Worm (Caenorhabditis elegans) whole organism, early embryonic: Measurements from ENCODE around the gene F37C12.21.

ENCODE experiments used
- B0310.2 ChIP-seq: sonication (generic microtip); optimal IDR thresholded peaks from 2 replicates; lab custom pipeline; 2016; ENCODE audit warnings: mild to moderate bottlenecking, missing genetic modification characterization, missing compliant biosample characterization
- F13C5.2 ChIP-seq: sonication (generic microtip); optimal IDR thresholded peaks from 2 replicates; lab custom pipeline; 2017; ENCODE audit warnings: mild to moderate bottlenecking, missing genetic modification characterization, inconsistent platforms, missing compliant biosample characterization
- aly-1 ChIP-seq: sonication (generic microtip); optimal IDR thresholded peaks from 2 replicates; lab custom pipeline; 2016; ENCODE audit warnings: missing genetic modification characterization, missing compliant biosample characterization
- ama-1 ChIP-seq: fragments of 150-350 bp; optimal IDR thresholded peaks from 2 replicates; lab custom pipeline; 2014
- ceh-13 ChIP-seq: fragments of 200-800 bp; sonication (Bioruptor generic); optimal IDR thresholded peaks from 2 replicates; lab custom pipeline; 2018; ENCODE audit warnings: mild to moderate bottlenecking, missing genetic modification characterization, missing compliant biosample characterization
- ceh-36 ChIP-seq: sonication (generic microtip); optimal IDR thresholded peaks from 2 replicates; lab custom pipeline; 2016; ENCODE audit warnings: missing genetic modification characterization, inconsistent platforms, missing compliant biosample characterization
- ets-7 ChIP-seq: sonication (generic microtip); optimal IDR thresholded peaks from 2 replicates; lab custom pipeline; 2016; ENCODE audit warnings: missing genotype, missing genetic modification characterization, missing compliant biosample characterization
- flt-1 ChIP-seq: fragments of 200-800 bp; sonication (Bioruptor generic); IDR thresholded peaks from 2 replicates; pipeline ENCODE4 v1.3.6; 2022; ENCODE audit warnings: missing genetic modification characterization, missing compliant biosample characterization
- hmbx-1 ChIP-seq: sonication (generic microtip); optimal IDR thresholded peaks from 2 replicates; lab custom pipeline; 2016; ENCODE audit warnings: mild to moderate bottlenecking, missing genetic modification characterization, missing compliant biosample characterization
- hmg-4 ChIP-seq: fragments of 200-800 bp; sonication (Bioruptor generic); optimal IDR thresholded peaks from 2 replicates; lab custom pipeline; 2018; ENCODE audit warnings: mild to moderate bottlenecking, missing genetic modification characterization, missing compliant biosample characterization
- hnd-1 ChIP-seq: sonication (generic microtip); optimal IDR thresholded peaks from 2 replicates; lab custom pipeline; 2016; ENCODE audit warnings: missing genetic modification characterization, missing compliant biosample characterization
- pes-1 ChIP-seq: fragments of 200-800 bp; sonication (Bioruptor generic); IDR thresholded peaks from 2 replicates; pipeline ENCODE4 v1.3.6; 2022; ENCODE audit warnings: missing genetic modification reagents, missing genetic modification characterization, missing compliant biosample characterization
- scrt-1 ChIP-seq: fragments of 200-800 bp; sonication (Bioruptor generic); IDR thresholded peaks from 2 replicates; pipeline ENCODE4 v1.3.6; 2022; ENCODE audit warnings: missing genetic modification characterization, missing compliant biosample characterization
- sea-1 ChIP-seq: fragments of 200-800 bp; sonication (Bioruptor generic); conservative IDR thresholded peaks from 2 replicates; pipeline ENCODE4 v1.3.6; 2022; ENCODE audit warnings: missing genetic modification characterization, missing compliant biosample characterization
- tbx-11 ChIP-seq: fragments of 200-800 bp; sonication (Bioruptor generic); IDR thresholded peaks from 2 replicates; pipeline ENCODE4 v1.3.6; 2022; ENCODE audit warnings: missing genetic modification characterization, missing compliant biosample characterization
- tbx-37 ChIP-seq: fragments of 200-800 bp; sonication (Bioruptor generic); conservative IDR thresholded peaks from 2 replicates; pipeline ENCODE4 v1.3.6; 2022; ENCODE audit warnings: missing genetic modification reagents, missing genetic modification characterization, missing compliant biosample characterization
- tra-4 ChIP-seq: sonication (generic microtip); optimal IDR thresholded peaks from 2 replicates; lab custom pipeline; 2017; ENCODE audit warnings: missing genetic modification characterization, missing compliant biosample characterization

F37C12.21 gene

DNA sequence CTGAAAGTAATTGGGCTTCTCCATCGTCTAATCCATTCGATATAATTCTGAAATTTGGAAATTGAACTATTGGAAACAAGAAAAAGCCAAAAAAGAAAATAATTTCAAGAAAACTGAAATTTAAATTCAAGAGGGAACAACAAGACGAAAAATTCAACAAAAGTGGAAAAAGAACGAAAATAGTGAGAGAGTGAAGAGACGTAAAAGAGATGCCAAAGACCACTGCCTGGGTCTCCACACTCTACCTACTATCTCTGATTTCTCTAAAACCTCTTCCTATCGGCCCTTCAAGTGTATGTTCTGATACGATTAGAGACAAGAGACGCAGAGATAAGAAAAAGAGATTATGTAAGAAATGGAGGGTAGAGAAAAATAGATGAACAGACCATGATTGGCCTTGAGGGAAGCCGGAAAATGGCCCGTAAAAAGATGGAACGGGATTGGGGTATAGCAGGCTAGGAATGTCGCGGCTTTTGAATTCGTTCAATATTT lies 34.4 kb upstream of the F37C12.21 start, which contains the start of gene ogt-1:
Gene ogt-1, minus strand, starts transcription at position 51 of the 492 bp plus-strand sequence.
- peak; percentile 25 for TF ChIP-seq hmg-4 (GFP tag; lab: Kevin White, UChicago)
- TF ChIP-seq F13C5.2 (tag; lab: Kevin White, UChicago), result peak; percentile 32
- no peak for TF ChIP-seq B0310.2 (tag; lab: Kevin White, UChicago)

DNA sequence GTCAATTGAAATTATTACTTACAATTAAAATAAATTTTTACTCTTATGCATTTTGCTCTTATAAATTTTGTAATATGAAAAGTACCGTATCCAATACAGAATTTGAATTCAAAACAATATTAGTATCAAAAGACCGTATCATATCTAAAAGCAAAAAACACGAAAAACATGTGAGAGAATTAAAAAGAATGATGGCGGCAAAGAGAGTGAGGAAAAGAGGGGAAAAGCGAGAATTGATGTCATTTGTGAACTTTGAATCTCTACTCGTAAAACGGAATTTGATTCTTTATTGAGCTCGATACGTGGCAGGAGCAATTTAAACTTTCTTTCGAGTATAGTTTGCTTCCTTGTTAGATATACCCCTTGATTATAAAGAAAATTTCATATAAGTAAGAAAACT lies 33.6 kb upstream of the F37C12.21 start:
- TF ChIP-seq scrt-1 (no peak), aly-1 (tag; lab: Kevin White, UChicago) (no peak), tbx-11 (GFP tag; lab: Robert Waterston, UW) (no peak), hmg-4 (GFP tag; lab: Kevin White, UChicago) (no peak)

DNA sequence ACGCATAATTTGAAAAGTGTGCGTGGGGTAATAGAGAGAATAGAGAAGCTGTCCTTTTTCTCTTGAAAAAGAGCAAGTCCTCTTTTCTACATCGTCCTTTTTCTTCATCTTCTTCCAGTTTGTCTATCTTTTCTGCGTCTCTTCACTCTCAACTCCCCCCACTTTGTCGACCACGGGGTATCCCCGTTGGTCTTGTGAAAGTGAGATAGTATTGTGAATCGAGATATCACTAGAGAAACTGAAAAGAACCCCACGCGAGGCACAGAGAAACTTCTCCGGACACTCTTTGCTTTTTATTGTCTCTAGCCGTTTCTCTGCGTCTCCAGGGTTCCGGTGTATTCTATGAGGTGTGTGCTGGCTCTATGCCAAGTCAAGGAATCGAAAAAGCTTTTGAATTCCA lies 32.5 kb upstream of the F37C12.21 start:
- TF ChIP-seq ceh-13 (no peak), ama-1 (lab: Kevin White, UChicago) (no peak), sea-1 (GFP tag; lab: Robert Waterston, UW) (0 out of 2 replicates have a peak, but pooled peaks have one; percentile 28), tbx-37 (GFP tag; lab: Robert Waterston, UW) (no peak), hnd-1 (tag; lab: Kevin White, UChicago) (no peak), flt-1 (peak; percentile 3; the same call in 1 of the 2 replicates), aly-1 (tag; lab: Kevin White, UChicago) (no peak), F13C5.2 (tag; lab: Kevin White, UChicago) (peak; percentile 70), hmg-4 (GFP tag; lab: Kevin White, UChicago) (peak; percentile 2), tbx-11 (GFP tag; lab: Robert Waterston, UW) (no peak), tra-4 (tag; lab: Kevin White, UChicago) (no peak)

ce11 chrIII:7158709-7159108 lies 29.4 kb upstream of the F37C12.21 start, which contains the start of gene nuo-4:
TSS of gene nuo-4 (minus strand) at chrIII:7158809.
- TF ChIP-seq scrt-1, result no peak
- no peak for TF ChIP-seq ama-1 (lab: Kevin White, UChicago)
- no peak for TF ChIP-seq hmg-4 (GFP tag; lab: Kevin White, UChicago)
- TF ChIP-seq sea-1 (GFP tag; lab: Robert Waterston, UW), result no peak
- TF ChIP-seq flt-1, result no peak
- TF ChIP-seq tbx-37 (GFP tag; lab: Robert Waterston, UW), result no peak
- TF ChIP-seq pes-1 (GFP tag; lab: Robert Waterston, UW), result no peak
- TF ChIP-seq hmbx-1, result no peak
- no peak for TF ChIP-seq aly-1 (tag; lab: Kevin White, UChicago)
- TF ChIP-seq B0310.2 (tag; lab: Kevin White, UChicago), result no peak
- TF ChIP-seq ceh-36, result no peak
- TF ChIP-seq F13C5.2 (tag; lab: Kevin White, UChicago), result no peak
- TF ChIP-seq ets-7 (tag; lab: Kevin White, UChicago), result no peak
- no peak for TF ChIP-seq tra-4 (tag; lab: Kevin White, UChicago)
- no peak for TF ChIP-seq hnd-1 (tag; lab: Kevin White, UChicago)
- no peak for TF ChIP-seq tbx-11 (GFP tag; lab: Robert Waterston, UW)
- TF ChIP-seq ceh-13, result no peak

ce11 chrIII:7159246-7159645 lies 28.9 kb upstream of the F37C12.21 start:
- TF ChIP-seq tra-4 (tag; lab: Kevin White, UChicago) (no peak), sea-1 (GFP tag; lab: Robert Waterston, UW) (no peak), F13C5.2 (tag; lab: Kevin White, UChicago) (no peak), pes-1 (GFP tag; lab: Robert Waterston, UW) (no peak), ama-1 (lab: Kevin White, UChicago) (no peak), scrt-1 (no peak), hmbx-1 (no peak), hmg-4 (GFP tag; lab: Kevin White, UChicago) (no peak), ceh-13 (no peak), ceh-36 (no peak), ets-7 (tag; lab: Kevin White, UChicago) (no peak), tbx-37 (GFP tag; lab: Robert Waterston, UW) (no peak)

ce11 chrIII:7161055-7161454 lies 27.1 kb upstream of the F37C12.21 start, which contains the start of gene rnp-7:
TSS of gene rnp-7 (minus strand) at chrIII:7161155.
- TF ChIP-seq pes-1 (GFP tag; lab: Robert Waterston, UW), result no peak
- no peak for TF ChIP-seq ets-7 (tag; lab: Kevin White, UChicago)
- TF ChIP-seq aly-1 (tag; lab: Kevin White, UChicago), result no peak
- TF ChIP-seq ceh-36, result no peak
- TF ChIP-seq hmbx-1, result no peak
- TF ChIP-seq ceh-13, result no peak
- no peak for TF ChIP-seq scrt-1
- no peak for TF ChIP-seq hmg-4 (GFP tag; lab: Kevin White, UChicago)
- no peak for TF ChIP-seq B0310.2 (tag; lab: Kevin White, UChicago)
- no peak for TF ChIP-seq sea-1 (GFP tag; lab: Robert Waterston, UW)
- TF ChIP-seq tra-4 (tag; lab: Kevin White, UChicago), result no peak
- no peak for TF ChIP-seq ama-1 (lab: Kevin White, UChicago)
- no peak for TF ChIP-seq tbx-37 (GFP tag; lab: Robert Waterston, UW)
- no peak for TF ChIP-seq tbx-11 (GFP tag; lab: Robert Waterston, UW)
- TF ChIP-seq hnd-1 (tag; lab: Kevin White, UChicago), result no peak
- TF ChIP-seq flt-1, result no peak
- TF ChIP-seq F13C5.2 (tag; lab: Kevin White, UChicago), result no peak

- TF ChIP-seq ets-7 (tag; lab: Kevin White, UChicago) (no peak), hmg-4 (GFP tag; lab: Kevin White, UChicago) (peak; percentile 69), F13C5.2 (tag; lab: Kevin White, UChicago) (peak; percentile 75)
Observed at ce11 chrIII:7162065-7162762, 25.9 kb upstream of the F37C12.21 start, which contains the start of the genes syf-2 and K04G7.1. TSS of gene syf-2 (minus strand) at chrIII:7162115. TSS of gene K04G7.1 (plus strand) at chrIII:7162712.
